Worm (Caenorhabditis elegans) whole organism, L4 larva: ENCODE data around the gene cest-19.

Experiments used
- F37D6.2 ChIP-seq: sonication (generic microtip); optimal IDR thresholded peaks from 2 replicates; lab custom pipeline; 2016; ENCODE audit warnings: mild to moderate bottlenecking, missing genetic modification characterization, missing compliant biosample characterization
- F44E2.7 ChIP-seq: fragments of 200-800 bp; sonication (Bioruptor generic); IDR thresholded peaks from 2 replicates; pipeline ENCODE4 v2.1.2; 2022; ENCODE audit warnings: missing genetic modification characterization, missing compliant biosample characterization
- T20F7.1 ChIP-seq: fragments of 200-800 bp; sonication (Bioruptor generic); optimal IDR thresholded peaks from 2 replicates; lab custom pipeline; 2018; ENCODE audit warnings: mild to moderate bottlenecking, missing genetic modification characterization, missing compliant biosample characterization
- Y48G9A.11 ChIP-seq: fragments of 200-800 bp; sonication (Bioruptor generic); IDR thresholded peaks from 2 replicates; pipeline ENCODE4 v1.3.6; 2022; ENCODE audit warnings: missing genetic modification reagents, missing genetic modification characterization, missing compliant biosample characterization
- Y5F2A.4 ChIP-seq: fragments of 200-800 bp; sonication (Bioruptor generic); optimal IDR thresholded peaks from 2 replicates; lab custom pipeline; 2018; ENCODE audit warnings: mild to moderate bottlenecking, missing genetic modification characterization, missing compliant biosample characterization
- Y75B8A.6 ChIP-seq: fragments of 200-800 bp; sonication (Bioruptor generic); IDR thresholded peaks from 2 replicates; pipeline ENCODE4 v1.3.6; 2022; ENCODE audit warnings: missing genetic modification reagents, missing genetic modification characterization, missing compliant biosample characterization
- ZK337.2 ChIP-seq: fragments of 200-800 bp; sonication (Bioruptor generic); IDR thresholded peaks from 2 replicates; pipeline ENCODE4 v1.3.6; 2022; ENCODE audit warnings: missing genetic modification reagents, missing genetic modification characterization, missing compliant biosample characterization
- aly-2 ChIP-seq: sonication (generic microtip); optimal IDR thresholded peaks from 2 replicates; lab custom pipeline; 2018; ENCODE audit warnings: missing biosample characterization, missing genetic modification characterization
- attf-4 ChIP-seq: sonication (generic microtip); optimal IDR thresholded peaks from 3 replicates; lab custom pipeline; 2017; ENCODE audit warnings: missing biosample characterization, missing genetic modification characterization
- ceh-20 ChIP-seq: fragments of 200-800 bp; sonication (Bioruptor generic); IDR thresholded peaks from 2 replicates; pipeline ENCODE4 v1.3.6; 2022; ENCODE audit warnings: missing genetic modification reagents, missing genetic modification characterization, missing compliant biosample characterization
- ceh-28 ChIP-seq: fragments of 150-350 bp; optimal IDR thresholded peaks from 2 replicates; lab custom pipeline; 2014; ENCODE audit warnings: missing biosample characterization, missing genetic modification reagents, missing genetic modification characterization
- ceh-44 ChIP-seq: fragments of 200-800 bp; sonication (Bioruptor generic); IDR thresholded peaks from 2 replicates; pipeline ENCODE4 v1.3.6; 2022; ENCODE audit warnings: missing genetic modification reagents, missing genetic modification characterization, missing compliant biosample characterization
- ceh-62 ChIP-seq: sonication (generic microtip); optimal IDR thresholded peaks from 2 replicates; lab custom pipeline; 2017; ENCODE audit warnings: missing biosample characterization, missing genetic modification characterization
- ctbp-1 ChIP-seq: fragments of 200-800 bp; sonication (Bioruptor generic); IDR thresholded peaks from 2 replicates; pipeline ENCODE4 v1.3.6; 2022; ENCODE audit warnings: missing genetic modification reagents, missing genetic modification characterization, missing compliant biosample characterization
- daf-12 ChIP-seq: fragments of 150-350 bp; optimal IDR thresholded peaks from 2 replicates; lab custom pipeline; 2014; ENCODE audit warnings: missing biosample characterization, missing genetic modification reagents, missing genetic modification characterization
- dmd-6 ChIP-seq: fragments of 200-800 bp; sonication (Bioruptor generic); IDR thresholded peaks from 2 replicates; pipeline ENCODE4 v1.3.6; 2022; ENCODE audit warnings: missing genetic modification reagents, missing genetic modification characterization, missing compliant biosample characterization
- dmd-8 ChIP-seq: fragments of 200-800 bp; sonication (Bioruptor generic); IDR thresholded peaks from 2 replicates; pipeline ENCODE4 v1.3.6; 2022; ENCODE audit warnings: missing genetic modification characterization, missing compliant biosample characterization
- dmd-9 ChIP-seq: fragments of 200-800 bp; sonication (Bioruptor generic); IDR thresholded peaks from 2 replicates; pipeline ENCODE4 v1.3.6; 2022; ENCODE audit warnings: missing genetic modification reagents, missing genetic modification characterization, missing compliant biosample characterization
- dpl-1 ChIP-seq: fragments of 150-350 bp; optimal IDR thresholded peaks from 2 replicates; lab custom pipeline; 2014; ENCODE audit warnings: missing biosample characterization, missing genetic modification reagents, missing genetic modification characterization
- duxl-1 ChIP-seq: sonication (generic microtip); optimal IDR thresholded peaks from 2 replicates; lab custom pipeline; 2016; ENCODE audit warnings: mild to moderate bottlenecking, missing genetic modification characterization, moderate library complexity, missing compliant biosample characterization; ENCODE audit not compliant: poor library complexity
- dve-1 ChIP-seq: sonication (generic microtip); optimal IDR thresholded peaks from 2 replicates; lab custom pipeline; 2017; ENCODE audit warnings: antibody characterized with exemption, mild to moderate bottlenecking, missing genetic modification characterization, missing compliant biosample characterization; ENCODE audit not compliant: insufficient read depth
- egl-43 ChIP-seq: fragments of 200-800 bp; sonication (Bioruptor generic); IDR thresholded peaks from 2 replicates; pipeline ENCODE4 v1.3.6; 2022; ENCODE audit warnings: missing genetic modification reagents, missing genetic modification characterization, missing compliant biosample characterization
- gei-8 ChIP-seq: fragments of 200-800 bp; sonication (Bioruptor generic); optimal IDR thresholded peaks from 2 replicates; lab custom pipeline; 2018; ENCODE audit warnings: mild to moderate bottlenecking, missing genetic modification characterization, missing compliant biosample characterization
- hif-1 ChIP-seq, 2 experiments: sonication (generic microtip); optimal IDR thresholded peaks; 2 replicates each; lab custom pipeline; 2016 to 2017; ENCODE audit warnings: missing compliant biosample characterization in 2 of 2, missing genetic modification characterization in 2 of 2, missing genetic modification reagents in 2 of 2, missing genotype in 2 of 2, mild to moderate bottlenecking in 1 of 2
- hlh-11 ChIP-seq: fragments of 200-800 bp; sonication (Bioruptor generic); optimal IDR thresholded peaks from 2 replicates; lab custom pipeline; 2018; ENCODE audit warnings: mild to moderate bottlenecking, missing genetic modification characterization, missing compliant biosample characterization
- lim-7 ChIP-seq: fragments of 200-800 bp; sonication (Bioruptor generic); IDR thresholded peaks from 2 replicates; pipeline ENCODE4 v1.3.6; 2022; ENCODE audit warnings: missing genetic modification characterization, missing compliant biosample characterization
- lin-1 ChIP-seq: fragments of 200-800 bp; sonication (Bioruptor generic); IDR thresholded peaks from 2 replicates; pipeline ENCODE4 v1.3.6; 2022; ENCODE audit warnings: missing genetic modification reagents, missing genetic modification characterization, missing compliant biosample characterization
- lin-39 ChIP-seq: fragments of 150-350 bp; optimal IDR thresholded peaks from 2 replicates; lab custom pipeline; 2014; ENCODE audit warnings: missing biosample characterization, missing genetic modification reagents, missing genetic modification characterization
- lir-3 ChIP-seq: sonication (generic microtip); optimal IDR thresholded peaks from 2 replicates; lab custom pipeline; 2016; ENCODE audit warnings: mild to moderate bottlenecking, missing genetic modification characterization, missing compliant biosample characterization
- madf-9 ChIP-seq: fragments of 200-800 bp; sonication (Bioruptor generic); conservative IDR thresholded peaks from 2 replicates; pipeline ENCODE4 v1.3.6; 2022; ENCODE audit warnings: missing genetic modification reagents, missing genetic modification characterization, missing compliant biosample characterization
- mdl-1 ChIP-seq, 2 experiments: fragments of 150-350 bp in 1 of 2; sonication (generic microtip) in 1 of 2; optimal IDR thresholded peaks; 2 replicates each; lab custom pipeline; 2014 to 2017; ENCODE audit warnings: missing biosample characterization in 2 of 2, missing genetic modification characterization in 2 of 2
- mdt-29 ChIP-seq: fragments of 200-800 bp; sonication (Bioruptor generic); IDR thresholded peaks from 2 replicates; pipeline ENCODE4 v1.3.6; 2022; ENCODE audit warnings: missing genetic modification reagents, missing genetic modification characterization, missing compliant biosample characterization
- mxl-3 ChIP-seq: fragments of 200-800 bp; sonication (Bioruptor generic); optimal IDR thresholded peaks from 2 replicates; lab custom pipeline; 2018; ENCODE audit warnings: mild to moderate bottlenecking, missing genetic modification characterization, missing compliant biosample characterization
- nhr-111 ChIP-seq: fragments of 200-800 bp; sonication (Bioruptor generic); optimal IDR thresholded peaks from 2 replicates; lab custom pipeline; 2018; ENCODE audit warnings: mild to moderate bottlenecking, missing genetic modification characterization, missing compliant biosample characterization
- nhr-28 ChIP-seq: fragments of 150-350 bp; optimal IDR thresholded peaks from 2 replicates; lab custom pipeline; 2014; ENCODE audit warnings: missing biosample characterization, missing genetic modification characterization
- nhr-42 ChIP-seq: fragments of 200-800 bp; sonication (Bioruptor generic); IDR thresholded peaks from 2 replicates; pipeline ENCODE4 v1.3.6; 2022; ENCODE audit warnings: missing genetic modification characterization, missing compliant biosample characterization
- nhr-48 ChIP-seq: sonication (generic microtip); optimal IDR thresholded peaks from 2 replicates; lab custom pipeline; 2016; ENCODE audit warnings: mild to moderate bottlenecking, missing genetic modification characterization, missing compliant biosample characterization
- nhr-77 ChIP-seq: fragments of 150-350 bp; optimal IDR thresholded peaks from 2 replicates; lab custom pipeline; 2014; ENCODE audit warnings: missing biosample characterization, missing genetic modification characterization
- php-3 ChIP-seq: fragments of 200-800 bp; sonication (Bioruptor generic); IDR thresholded peaks from 2 replicates; pipeline ENCODE4 v1.3.6; 2022; ENCODE audit warnings: missing genetic modification reagents, missing genetic modification characterization, missing compliant biosample characterization
- pqm-1 ChIP-seq: sonication (generic microtip); optimal IDR thresholded peaks from 2 replicates; lab custom pipeline; 2017; ENCODE audit warnings: missing biosample characterization, missing genetic modification characterization
- rbr-2 ChIP-seq: sonication (generic microtip); optimal IDR thresholded peaks from 2 replicates; lab custom pipeline; 2016; ENCODE audit warnings: missing genotype, missing genetic modification characterization, missing compliant biosample characterization
- snpc-1.2 ChIP-seq: fragments of 200-800 bp; sonication (Bioruptor generic); IDR thresholded peaks from 2 replicates; pipeline ENCODE4 v1.3.6; 2022; ENCODE audit warnings: missing genetic modification reagents, missing genetic modification characterization, missing compliant biosample characterization
- snpc-4 ChIP-seq: fragments of 150-350 bp; optimal IDR thresholded peaks from 2 replicates; lab custom pipeline; 2014; ENCODE audit warnings: missing biosample characterization, missing genetic modification characterization
- tag-97 ChIP-seq: fragments of 200-800 bp; sonication (Bioruptor generic); IDR thresholded peaks from 2 replicates; pipeline ENCODE4 v1.3.6; 2022; ENCODE audit warnings: missing genetic modification characterization, missing compliant biosample characterization
- unc-39 ChIP-seq: sonication (generic microtip); optimal IDR thresholded peaks from 2 replicates; lab custom pipeline; 2017; ENCODE audit warnings: missing biosample characterization, missing genetic modification characterization
- unc-62 ChIP-seq, 3 experiments: fragments of 150-350 bp in 1 of 3; sonication (generic microtip); optimal IDR thresholded peaks in 2 of 3; peaks in 1 of 3; 1 replicate in 1 of 3; 2 replicates in 2 of 3; lab custom pipeline; 2014 to 2017; ENCODE audit warnings: missing biosample characterization in 3 of 3, missing genetic modification characterization in 3 of 3, missing genetic modification reagents in 3 of 3, missing genotype in 1 of 3
- zag-1 ChIP-seq: fragments of 150-350 bp; optimal IDR thresholded peaks from 2 replicates; lab custom pipeline; 2014; ENCODE audit warnings: missing biosample characterization, missing genetic modification characterization
- zfp-2 ChIP-seq: sonication (generic microtip); optimal IDR thresholded peaks from 2 replicates; lab custom pipeline; 2016; ENCODE audit warnings: mild to moderate bottlenecking, missing genetic modification characterization, missing compliant biosample characterization
- zfp-3 ChIP-seq: fragments of 200-800 bp; sonication (Bioruptor generic); conservative IDR thresholded peaks from 2 replicates; pipeline ENCODE4 v1.3.6; 2022; ENCODE audit warnings: missing genetic modification reagents, missing genetic modification characterization, missing compliant biosample characterization
- zip-2 ChIP-seq: fragments of 150-350 bp; optimal IDR thresholded peaks from 2 replicates; lab custom pipeline; 2014; ENCODE audit warnings: missing biosample characterization, missing genetic modification characterization
- ztf-7 ChIP-seq: fragments of 150-350 bp; optimal IDR thresholded peaks from 2 replicates; lab custom pipeline; 2014; ENCODE audit warnings: missing biosample characterization, missing genetic modification characterization

cest-19 gene

ce11 chrX:7068400-7068799, 32.6 kb upstream of the cest-19 start, which contains the start of gene pdi-6 (continued):
- TF ChIP-seq unc-39 (tag; lab: Kevin White, UChicago) (no peak), mxl-3 (GFP tag; lab: Kevin White, UChicago) (peak; percentile 97), ceh-20 (GFP tag; lab: Robert Waterston, UW) (peak; percentile 83), Y48G9A.11 (GFP tag; lab: Robert Waterston, UW) (no peak), egl-43 (GFP tag; lab: Robert Waterston, UW) (no peak), dmd-8 (no peak), zfp-2 (tag; lab: Kevin White, UChicago) (peak; percentile 27), lin-1 (peak; percentile 46; the same call in 1 of the 2 replicates), nhr-77 (tag; lab: Kevin White, UChicago) (peak; percentile 75), pqm-1 (tag; lab: Kevin White, UChicago) (peak; percentile 53), T20F7.1 (GFP tag; lab: Kevin White, UChicago) (peak; percentile 84), dpl-1 (GFP tag; lab: Kevin White, UChicago) (peak; percentile 82), duxl-1 (tag; lab: Kevin White, UChicago) (peak; percentile 49), nhr-28 (tag; lab: Kevin White, UChicago) (peak; percentile 95), zag-1 (tag; lab: Kevin White, UChicago) (no peak), zip-2 (tag; lab: Kevin White, UChicago) (peak; percentile 50), unc-62 (GFP tag; optimal IDR thresholded peaks at IDR 0.05 in 1 of 2; lab: Kevin White, UChicago) (no peak), unc-62 (tag; optimal IDR thresholded peaks at IDR 0.05; lab: Kevin White, UChicago) (no peak), dve-1 (peak; percentile 90), ceh-28 (tag; lab: Kevin White, UChicago) (no peak), tag-97 (GFP tag; lab: Robert Waterston, UW) (no peak), madf-9 (GFP tag; lab: Robert Waterston, UW) (peak; percentile 85), Y5F2A.4 (no peak), rbr-2 (tag; lab: Kevin White, UChicago) (peak; percentile 89), nhr-111 (GFP tag; lab: Kevin White, UChicago) (no peak), hlh-11 (peak; percentile 94), daf-12 (no peak), hif-1 (tag; optimal IDR thresholded peaks at IDR 0.05; lab: Kevin White, UChicago) (peak; percentile 26 to 86), ceh-44 (peak; percentile 83), nhr-42 (GFP tag; lab: Robert Waterston, UW) (0 out of 2 replicates have a peak, but pooled peaks have one; percentile 68), zfp-3 (peak; percentile 73; the same call in 1 of the 2 replicates), ZK337.2 (GFP tag; lab: Robert Waterston, UW) (0 out of 2 replicates have a peak, but pooled peaks have one; percentile 59), F44E2.7 (GFP tag; lab: Robert Waterston, UW) (no peak), F37D6.2 (tag; lab: Kevin White, UChicago) (peak; percentile 66), ztf-7 (peak; percentile 13), ceh-62 (tag; lab: Kevin White, UChicago) (no peak), nhr-48 (tag; lab: Kevin White, UChicago) (peak; percentile 78), dmd-6 (peak; percentile 92), aly-2 (tag; lab: Kevin White, UChicago) (no peak), mdt-29 (GFP tag; lab: Robert Waterston, UW) (no peak), snpc-1.2 (GFP tag; lab: Robert Waterston, UW) (no peak), gei-8 (no peak), Y75B8A.6 (GFP tag; lab: Robert Waterston, UW) (0 out of 2 replicates have a peak, but pooled peaks have one; percentile 49), php-3 (peak; percentile 80), mdl-1 (tag; optimal IDR thresholded peaks at IDR 0.05; lab: Kevin White, UChicago) (peak; percentile 51 to 82), dmd-9 (peak; percentile 96), lin-39 (tag; lab: Kevin White, UChicago) (no peak), ctbp-1 (GFP tag; lab: Robert Waterston, UW) (0 out of 2 replicates have a peak, but pooled peaks have one; percentile 30), lim-7 (GFP tag; lab: Robert Waterston, UW) (no peak), lir-3 (tag; lab: Kevin White, UChicago) (no peak), snpc-4 (no peak), attf-4 (tag; lab: Kevin White, UChicago) (no peak)
